Worm (Caenorhabditis elegans): ENCODE data around the gene F08G2.8.

DNA sequence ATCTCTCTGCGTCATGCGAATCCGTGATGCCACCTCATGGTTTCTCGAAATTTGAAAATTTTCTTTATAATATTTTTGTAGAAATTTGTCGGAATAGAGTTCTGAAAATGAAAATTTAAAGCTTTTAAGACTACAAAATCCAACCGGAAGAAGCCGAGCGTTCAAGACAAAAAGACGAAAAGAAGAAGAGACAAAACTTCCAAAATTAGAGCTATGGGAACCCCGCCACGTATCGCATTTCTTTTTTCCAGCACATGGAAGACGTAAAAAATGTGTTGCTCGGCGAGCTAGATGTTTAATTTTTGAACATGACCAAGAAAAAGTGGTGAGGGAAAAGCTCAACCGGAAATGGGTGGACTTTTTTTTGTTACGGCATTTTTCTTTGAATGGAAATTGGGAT is 49.9 kb downstream of the F08G2.8 start, which contains the start of gene W02B8.1:
- TF ChIP-seq nfya-1 (tag; optimal IDR thresholded peaks at IDR 0.05; ENCODE audit: insufficient read depth) (no peak), ama-1 (optimal IDR thresholded peaks at IDR 0.05) (no peak), fos-1 (tag; optimal IDR thresholded peaks at IDR 0.05) (no peak), skn-1 (tag; optimal IDR thresholded peaks at IDR 0.05) (no peak), sea-2 (GFP tag; optimal IDR thresholded peaks at IDR 0.05) (no peak), snpc-4 (tag; optimal IDR thresholded peaks at IDR 0.05) (no peak), lin-15B (tag; optimal IDR thresholded peaks at IDR 0.05) (no peak), nhr-11 (tag; optimal IDR thresholded peaks at IDR 0.05) (no peak), unc-62 (GFP tag; optimal IDR thresholded peaks at IDR 0.05) (no peak), tbx-2 (tag; optimal IDR thresholded peaks at IDR 0.05) (no peak), fkh-10 (GFP tag; optimal IDR thresholded peaks at IDR 0.05) (no peak), nhr-43 (tag; optimal IDR thresholded peaks at IDR 0.05; ENCODE audit: poor library complexity, severe bottlenecking) (no peak), R02D3.7 (tag; optimal IDR thresholded peaks at IDR 0.05) (no peak), jun-1 (tag; optimal IDR thresholded peaks at IDR 0.05) (no peak)
